Worm (Caenorhabditis elegans): ENCODE results near the gene pqn-65.

- TF ChIP-seq fkh-10 (GFP tag; optimal IDR thresholded peaks at IDR 0.05) (no peak), sox-4 (tag; optimal IDR thresholded peaks at IDR 0.05) (no peak), hlh-30 (tag; optimal IDR thresholded peaks at IDR 0.05; ENCODE audit: insufficient read depth) (no peak), npax-4 (tag; optimal IDR thresholded peaks at IDR 0.05) (no peak), elt-4 (tag; optimal IDR thresholded peaks at IDR 0.05) (no peak), madf-2 (tag; optimal IDR thresholded peaks at IDR 0.05) (no peak), dmd-4 (tag; optimal IDR thresholded peaks at IDR 0.05; ENCODE audit: borderline replicate concordance) (no peak), C38D4.7 (GFP tag; optimal IDR thresholded peaks at IDR 0.05) (no peak)
Measured at ce11 chrX:4567110-4567509, 52.3 kb downstream of the pqn-65 start.
